Fruit fly (Drosophila melanogaster): ENCODE results near the gene hiw.

DNA sequence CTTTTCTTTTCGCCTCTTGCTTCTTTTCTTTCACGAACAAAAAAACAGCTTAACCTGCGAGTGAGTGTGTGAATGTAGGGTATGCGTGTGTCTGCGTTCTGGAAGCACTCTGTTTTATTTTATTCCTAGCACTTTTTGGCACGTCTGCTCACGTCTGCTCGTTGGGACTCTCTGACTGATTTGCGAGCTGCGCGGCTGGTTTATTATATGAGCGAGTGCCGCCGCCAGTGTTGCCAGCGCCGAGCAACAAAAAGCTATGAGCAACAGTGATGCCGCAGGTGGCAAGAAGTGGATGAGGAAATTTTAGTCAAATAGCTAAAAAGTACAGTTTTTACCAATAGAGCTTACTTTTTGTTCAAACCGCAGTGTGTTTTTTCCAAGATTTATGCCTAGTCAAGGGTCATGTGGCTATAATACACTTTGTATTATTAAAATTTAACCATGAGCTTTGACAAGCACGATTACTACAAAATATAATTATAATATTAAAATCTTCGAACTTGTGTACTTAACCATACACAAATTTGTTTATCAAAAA, 12.9 kb upstream of the hiw start, which contains the start of gene Lsd-2:
- TF ChIP-seq Deaf1 (tag; optimal IDR thresholded peaks at IDR 0.05) (no peak), CG14014 (GFP tag; IDR thresholded peaks at IDR 0.05) (peak; percentile 41; the same call in 1 of the 2 replicates), CG14441 (GFP tag; IDR thresholded peaks at IDR 0.05) (no peak), Hr3 (GFP tag; optimal IDR thresholded peaks at IDR 0.05) (no peak), gce (GFP tag; IDR thresholded peaks at IDR 0.05) (0 out of 3 replicates have a peak, but pooled peaks have one; percentile 18), usp (GFP tag; optimal IDR thresholded peaks at IDR 0.05) (no peak), pho (GFP tag; optimal IDR thresholded peaks at IDR 0.05) (no peak), unpg (GFP tag; optimal IDR thresholded peaks at IDR 0.05) (no peak), Eip74EF (GFP tag; optimal IDR thresholded peaks at IDR 0.05) (no peak), CG10543 (GFP tag; optimal IDR thresholded peaks at IDR 0.05) (peak; percentile 58), CG13894 (tag; optimal IDR thresholded peaks at IDR 0.05) (peak; percentile 35), sc (optimal IDR thresholded peaks at IDR 0.05) (no peak), sc (GFP tag; optimal IDR thresholded peaks at IDR 0.05) (no peak)
